Fruit fly (Drosophila melanogaster): ENCODE measurements around the gene Arl1.

Gene Arl1

DNA sequence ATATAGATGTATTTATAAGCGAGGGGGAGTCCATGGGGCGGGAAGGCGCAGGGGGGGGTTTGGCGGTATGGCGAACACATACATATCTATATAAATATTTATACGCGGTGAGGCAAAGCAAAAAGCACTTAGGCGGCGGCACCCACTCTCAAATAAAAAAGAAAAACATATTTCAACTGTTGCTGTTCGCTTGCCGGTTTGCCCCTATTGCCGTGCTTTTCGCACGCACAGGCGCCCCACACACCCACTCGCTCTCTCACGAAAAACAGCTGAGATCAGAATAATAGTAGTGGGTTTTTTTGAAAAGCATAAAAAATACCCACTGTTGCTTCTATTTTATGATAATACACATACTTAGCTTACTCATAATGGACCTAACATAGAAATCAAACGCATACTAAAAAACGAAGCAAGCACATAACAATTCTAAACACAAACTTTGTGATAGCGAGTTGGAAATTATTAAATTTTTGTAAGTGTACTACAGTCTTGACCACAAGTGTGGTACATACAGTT lies 18.3 kb downstream of the Arl1 start (continued):
- TF ChIP-seq Asciz (GFP tag; optimal IDR thresholded peaks at IDR 0.05) = peak; percentile 22
- peak; percentile 80; the same call in 1 of the 2 replicates for TF ChIP-seq CG32532 (GFP tag; IDR thresholded peaks at IDR 0.05)
- peak; percentile 89 for TF ChIP-seq CG12769 (tag; optimal IDR thresholded peaks at IDR 0.05)
- TF ChIP-seq CG34422 (GFP tag; IDR thresholded peaks at IDR 0.05) = peak; percentile 66; the same call in 1 of the 3 replicates
- peak; percentile 91 for TF ChIP-seq CG18599 (GFP tag; optimal IDR thresholded peaks at IDR 0.05)
- no peak for TF ChIP-seq Doc3 (GFP tag; IDR thresholded peaks at IDR 0.05; ENCODE audit: partially characterized antibody)
- no peak for TF ChIP-seq gt (GFP tag; IDR thresholded peaks at IDR 0.05)
- peak; percentile 58 for TF ChIP-seq CG18476 (GFP tag; optimal IDR thresholded peaks at IDR 0.05)
- peak; percentile 75 for TF ChIP-seq CG1233 (GFP tag; optimal IDR thresholded peaks at IDR 0.05)
- no peak for TF ChIP-seq TFAM (GFP tag; optimal IDR thresholded peaks at IDR 0.05)
- TF ChIP-seq Dip2 (GFP tag; IDR thresholded peaks at IDR 0.05) = no peak
- peak; percentile 59 for TF ChIP-seq CG18262 (tag; optimal IDR thresholded peaks at IDR 0.05)
- peak; percentile 89 for TF ChIP-seq grau (tag; optimal IDR thresholded peaks at IDR 0.05)
- TF ChIP-seq org-1 (GFP tag; optimal IDR thresholded peaks at IDR 0.05) = peak; percentile 78
- peak; percentile 45 for TF ChIP-seq CG12942 (GFP tag; optimal IDR thresholded peaks at IDR 0.05)
- peak; percentile 31 for TF ChIP-seq CG10267 (tag; optimal IDR thresholded peaks at IDR 0.05)
- TF ChIP-seq C15 (GFP tag; IDR thresholded peaks at IDR 0.05) = 0 out of 3 replicates have a peak, but pooled peaks have one; percentile 58
- TF ChIP-seq sim (GFP tag; IDR thresholded peaks at IDR 0.05) = no peak
- TF ChIP-seq Abd-B (GFP tag; optimal IDR thresholded peaks at IDR 0.05) = peak; percentile 51
- TF ChIP-seq CG15601 (tag; optimal IDR thresholded peaks at IDR 0.05) = peak; percentile 26
- TF ChIP-seq CG1792 (GFP tag; optimal IDR thresholded peaks at IDR 0.05) = peak; percentile 74
- TF ChIP-seq CG11085 (GFP tag; IDR thresholded peaks at IDR 0.05) = 0 out of 2 replicates have a peak, but pooled peaks have one; percentile 5
- TF ChIP-seq H2.0 (GFP tag; IDR thresholded peaks at IDR 0.05) = peak; percentile 51
- peak; percentile 44 for TF ChIP-seq CG12104 (GFP tag; optimal IDR thresholded peaks at IDR 0.05)
- TF ChIP-seq maf-S (GFP tag; optimal IDR thresholded peaks at IDR 0.05) = peak; percentile 77
- TF ChIP-seq GATAe (GFP tag; conservative IDR thresholded peaks at IDR 0.05) = peak; percentile 40; the same call in 1 of the 2 replicates
- TF ChIP-seq cg (GFP tag; optimal IDR thresholded peaks at IDR 0.05) = peak; percentile 34
- TF ChIP-seq CkIIα-i1 (GFP tag; IDR thresholded peaks at IDR 0.05) = no peak
- no peak for TF ChIP-seq CTCF (GFP tag; optimal IDR thresholded peaks at IDR 0.05)
- peak; percentile 47; the same call in 1 of the 3 replicates for TF ChIP-seq CG34224 (GFP tag; IDR thresholded peaks at IDR 0.05; ENCODE audit: partially characterized antibody)
- peak; percentile 46; the same call in 1 of the 2 replicates for TF ChIP-seq CG4730 (GFP tag; IDR thresholded peaks at IDR 0.05)
- peak; percentile 23 for TF ChIP-seq ab (GFP tag; optimal IDR thresholded peaks at IDR 0.05)
- 0 out of 2 replicates have a peak, but pooled peaks have one; percentile 20 for TF ChIP-seq Taf1 (GFP tag; IDR thresholded peaks at IDR 0.05)
- TF ChIP-seq Mad (GFP tag; optimal IDR thresholded peaks at IDR 0.05) = peak; percentile 75
- peak; percentile 16 for TF ChIP-seq CG7928 (GFP tag; optimal IDR thresholded peaks at IDR 0.05)
- peak; percentile 83 for TF ChIP-seq pho (GFP tag; optimal IDR thresholded peaks at IDR 0.05)
- peak; percentile 19 for TF ChIP-seq cato (GFP tag; optimal IDR thresholded peaks at IDR 0.05; ENCODE audit: borderline replicate concordance)
- peak; percentile 70 for TF ChIP-seq Side (GFP tag; optimal IDR thresholded peaks at IDR 0.05)
- TF ChIP-seq CG31224 (GFP tag; IDR thresholded peaks at IDR 0.05) = peak; percentile 50; the same call in 1 of the 2 replicates
- TF ChIP-seq Doc2 (GFP tag; IDR thresholded peaks at IDR 0.05) = no peak
- no peak for TF ChIP-seq hkb (optimal IDR thresholded peaks at IDR 0.05)
- TF ChIP-seq hkb (GFP tag; IDR thresholded peaks at IDR 0.05) = peak; percentile 62
- peak; percentile 75 for TF ChIP-seq tio (GFP tag; optimal IDR thresholded peaks at IDR 0.05)
- peak; percentile 58 for TF ChIP-seq gsb (GFP tag; IDR thresholded peaks at IDR 0.05)
- no peak for TF ChIP-seq Hr39 (optimal IDR thresholded peaks at IDR 0.05)
- TF ChIP-seq sens (GFP tag) = peak; percentile 75
- TF ChIP-seq Jarid2 (GFP tag; optimal IDR thresholded peaks at IDR 0.05) = peak; percentile 21
- TF ChIP-seq Mes4 (GFP tag; optimal IDR thresholded peaks at IDR 0.05) = peak; percentile 42
- no peak for TF ChIP-seq dati (GFP tag; IDR thresholded peaks at IDR 0.05)
- peak; percentile 34 for TF ChIP-seq D19A (tag; optimal IDR thresholded peaks at IDR 0.05)
- TF ChIP-seq rib (GFP tag; IDR thresholded peaks at IDR 0.05) = peak; percentile 63
- TF ChIP-seq CG17612 (GFP tag; IDR thresholded peaks at IDR 0.05) = peak; percentile 48; the same call in 1 of the 2 replicates
